Worm (Caenorhabditis elegans) whole organism, midembryonic: ENCODE measurements around the gene dyrb-1.

ENCODE experiments used
- T22C8.4 ChIP-seq: fragments of 200-800 bp; sonication (Bioruptor generic); IDR thresholded peaks from 2 replicates; pipeline ENCODE4 v1.3.6; 2022; ENCODE audit warnings: missing genetic modification characterization, missing compliant biosample characterization
- cog-1 ChIP-seq: sonication (generic microtip); optimal IDR thresholded peaks from 2 replicates; lab custom pipeline; 2016; ENCODE audit warnings: missing genetic modification characterization, missing compliant biosample characterization
- flt-1 ChIP-seq: fragments of 200-800 bp; sonication (Bioruptor generic); IDR thresholded peaks from 2 replicates; pipeline ENCODE4 v1.3.6; 2022; ENCODE audit warnings: missing genetic modification characterization, missing compliant biosample characterization
- klf-2 ChIP-seq: fragments of 200-800 bp; sonication (Bioruptor generic); conservative IDR thresholded peaks from 2 replicates; pipeline ENCODE4 v1.3.6; 2022; ENCODE audit warnings: missing genetic modification reagents, missing genetic modification characterization, missing compliant biosample characterization
- med-1 ChIP-seq: sonication (generic microtip); optimal IDR thresholded peaks from 2 replicates; lab custom pipeline; 2017; ENCODE audit warnings: missing genetic modification characterization, mild to moderate bottlenecking, missing compliant biosample characterization, antibody characterized with exemption, missing genetic modification reagents; ENCODE audit not compliant: insufficient read depth
- ref-1 ChIP-seq: fragments of 200-800 bp; sonication (Bioruptor generic); conservative IDR thresholded peaks from 2 replicates; pipeline ENCODE4 v1.3.6; 2022; ENCODE audit warnings: missing genetic modification reagents, missing genetic modification characterization, missing compliant biosample characterization
- tab-1 ChIP-seq: fragments of 200-800 bp; sonication (Bioruptor generic); IDR thresholded peaks from 2 replicates; pipeline ENCODE4 v1.3.6; 2022; ENCODE audit warnings: missing genetic modification characterization, missing compliant biosample characterization
- ztf-23 ChIP-seq: fragments of 200-800 bp; sonication (Bioruptor generic); IDR thresholded peaks from 2 replicates; pipeline ENCODE4 v1.3.6; 2022; ENCODE audit warnings: missing genetic modification reagents, missing genetic modification characterization, missing compliant biosample characterization
- ztf-29 ChIP-seq: fragments of 200-800 bp; sonication (Bioruptor generic); IDR thresholded peaks from 2 replicates; pipeline ENCODE4 v1.3.6; 2022; ENCODE audit warnings: missing genetic modification reagents, missing genetic modification characterization, missing compliant biosample characterization

DNA sequence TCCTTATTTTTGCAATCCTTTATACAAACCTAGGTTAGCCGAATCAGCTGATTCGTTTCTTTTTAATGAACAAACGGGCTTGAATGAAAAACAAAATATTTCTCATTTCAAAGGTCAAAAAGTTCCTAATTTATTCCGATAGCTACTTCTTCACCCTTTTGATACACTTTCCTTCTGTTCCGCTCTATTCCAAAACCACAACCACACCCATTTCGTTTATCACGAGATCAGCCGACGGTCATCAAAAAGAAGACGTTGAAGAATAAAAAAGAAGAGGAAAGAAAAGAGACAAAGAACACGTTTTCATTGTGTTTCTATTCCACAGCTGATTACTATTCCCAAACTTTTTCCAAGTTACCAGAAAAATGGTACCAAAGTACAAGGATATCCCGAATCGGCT, 41.1 kb upstream of the dyrb-1 start:
- TF ChIP-seq tab-1 (no peak), T22C8.4 (no peak), cog-1 (tag; lab: Kevin White, UChicago) (no peak), ref-1 (no peak), flt-1 (no peak), ztf-29 (GFP tag; lab: Robert Waterston, UW) (no peak), klf-2 (GFP tag; lab: Robert Waterston, UW) (no peak), med-1 (no peak), ztf-23 (no peak)
